Fruit fly (Drosophila melanogaster) whole organism, embryonic: ENCODE data around the gene amos.

Experiments used
- Atf3 ChIP-seq: fragments of 200-800 bp; sonication (Bioruptor generic); optimal IDR thresholded peaks from 3 replicates; lab custom pipeline; 2016; ENCODE audit warnings: missing biosample characterization, missing genetic modification characterization
- B-H2 ChIP-seq: fragments of 200-800 bp; sonication (Bioruptor generic); optimal IDR thresholded peaks from 2 replicates; lab custom pipeline; 2018; ENCODE audit warnings: missing biosample characterization, mild to moderate bottlenecking, missing genetic modification characterization
- C15 ChIP-seq: fragments of 200-800 bp; sonication (Bioruptor generic); IDR thresholded peaks from 3 replicates; pipeline ENCODE4 v1.3.6; 2022; ENCODE audit warnings: missing biosample characterization, missing genetic modification characterization
- CG10431 ChIP-seq: fragments of 200-800 bp; sonication (Bioruptor generic); optimal IDR thresholded peaks from 3 replicates; lab custom pipeline; 2018; ENCODE audit warnings: missing biosample characterization, mild to moderate bottlenecking, missing genetic modification characterization
- CG11696 ChIP-seq: fragments of 200-800 bp; sonication (Bioruptor generic); IDR thresholded peaks from 2 replicates; pipeline ENCODE4 v1.3.6; 2022; ENCODE audit warnings: missing biosample characterization, missing genetic modification characterization
- CG12236 ChIP-seq: fragments of 200-800 bp; sonication (Bioruptor generic); optimal IDR thresholded peaks from 2 replicates; lab custom pipeline; 2016; ENCODE audit warnings: missing biosample characterization, missing genetic modification characterization
- CG12769 ChIP-seq: fragments of 200-800 bp; sonication (Bioruptor generic); optimal IDR thresholded peaks from 2 replicates; lab custom pipeline; 2019; ENCODE audit warnings: missing biosample characterization, mild to moderate bottlenecking, missing genetic modification characterization, moderate library complexity
- CG13123 ChIP-seq: fragments of 200-800 bp; sonication (Bioruptor generic); optimal IDR thresholded peaks from 2 replicates; lab custom pipeline; 2016; ENCODE audit warnings: missing biosample characterization, missing genetic modification characterization
- CG17186 ChIP-seq: fragments of 200-800 bp; sonication (Bioruptor generic); optimal IDR thresholded peaks from 3 replicates; lab custom pipeline; 2017; ENCODE audit warnings: missing biosample characterization, missing genetic modification reagents, missing genetic modification characterization
- CG17612 ChIP-seq: fragments of 200-800 bp; sonication (Bioruptor generic); IDR thresholded peaks from 2 replicates; pipeline ENCODE4 v1.3.6; 2022; ENCODE audit warnings: missing biosample characterization, missing genetic modification characterization
- CG17829 ChIP-seq: fragments of 200-800 bp; optimal IDR thresholded peaks from 2 replicates; lab custom pipeline; 2019; ENCODE audit warnings: missing biosample characterization, mild to moderate bottlenecking, missing genetic modification characterization, moderate library complexity
- CG2199 ChIP-seq: fragments of 200-800 bp; sonication (Bioruptor generic); IDR thresholded peaks from 3 replicates; pipeline ENCODE4 v1.3.6; 2022; ENCODE audit warnings: missing biosample characterization, missing genetic modification characterization
- CG4707 ChIP-seq: fragments of 200-800 bp; sonication (Bioruptor generic); optimal IDR thresholded peaks from 2 replicates; lab custom pipeline; 2018; ENCODE audit warnings: missing biosample characterization, mild to moderate bottlenecking, missing genetic modification characterization, moderate library complexity
- CG5180 ChIP-seq: fragments of 200-800 bp; sonication (Bioruptor generic); optimal IDR thresholded peaks from 3 replicates; lab custom pipeline; 2017; ENCODE audit warnings: missing biosample characterization, missing genetic modification characterization, mild to moderate bottlenecking, moderate library complexity, missing genetic modification reagents
- CG5953 ChIP-seq: fragments of 200-800 bp; sonication (Bioruptor generic); IDR thresholded peaks from 2 replicates; pipeline ENCODE4 v1.3.6; 2022; ENCODE audit warnings: missing biosample characterization, missing genetic modification characterization
- CG6683 ChIP-seq: fragments of 200-800 bp; sonication (Bioruptor generic); optimal IDR thresholded peaks from 2 replicates; lab custom pipeline; 2017; ENCODE audit warnings: missing biosample characterization, mild to moderate bottlenecking, missing genetic modification characterization, missing genetic modification reagents
- CG7372 ChIP-seq: fragments of 200-800 bp; sonication (Bioruptor generic); IDR thresholded peaks from 2 replicates; pipeline ENCODE4 v1.3.6; 2022; ENCODE audit warnings: missing biosample characterization, missing genetic modification characterization
- CG8944 ChIP-seq: fragments of 200-800 bp; sonication (Bioruptor generic); optimal IDR thresholded peaks from 3 replicates; lab custom pipeline; 2016; ENCODE audit warnings: missing biosample characterization, missing genetic modification characterization
- CG9797 ChIP-seq: fragments of 200-800 bp; sonication (Bioruptor generic); optimal IDR thresholded peaks from 3 replicates; lab custom pipeline; 2018; ENCODE audit warnings: missing biosample characterization, mild to moderate bottlenecking, missing genetic modification characterization
- CG9876 ChIP-seq: fragments of 200-800 bp; sonication (Bioruptor generic); optimal IDR thresholded peaks from 2 replicates; lab custom pipeline; 2016; ENCODE audit warnings: missing biosample characterization, missing genetic modification characterization
- CoRest ChIP-seq: fragments of 200-800 bp; sonication (Bioruptor generic); optimal IDR thresholded peaks from 3 replicates; lab custom pipeline; 2018; ENCODE audit warnings: missing biosample characterization, mild to moderate bottlenecking, missing genetic modification characterization, moderate library complexity
- Dad ChIP-seq: fragments of 200-800 bp; sonication (Bioruptor generic); optimal IDR thresholded peaks from 3 replicates; lab custom pipeline; 2016; ENCODE audit warnings: missing biosample characterization, missing genetic modification characterization
- Dip2 ChIP-seq: fragments of 200-800 bp; sonication (Bioruptor generic); IDR thresholded peaks from 2 replicates; pipeline ENCODE4 v1.3.6; 2022; ENCODE audit warnings: missing biosample characterization, missing genetic modification characterization
- Dll ChIP-seq: fragments of 200-800 bp; sonication (Bioruptor generic); IDR thresholded peaks from 4 replicates; pipeline ENCODE4 v1.3.6; 2022; ENCODE audit warnings: missing biosample characterization, missing genetic modification characterization; ENCODE audit not compliant: partially characterized antibody
- Ets65A ChIP-seq: fragments of 200-800 bp; sonication (Bioruptor generic); peaks from one replicate; lab custom pipeline; 2016; ENCODE audit warnings: missing biosample characterization, missing genetic modification characterization
- HLH54F ChIP-seq: fragments of 200-800 bp; sonication (Bioruptor generic); optimal IDR thresholded peaks from 3 replicates; lab custom pipeline; 2016; ENCODE audit warnings: missing biosample characterization, missing genetic modification characterization
- HmgD ChIP-seq: fragments of 200-800 bp; sonication (Bioruptor generic); optimal IDR thresholded peaks from 3 replicates; lab custom pipeline; 2016; ENCODE audit warnings: missing biosample characterization, missing genetic modification characterization
- Hr3 ChIP-seq: fragments of 200-800 bp; sonication (Bioruptor generic); optimal IDR thresholded peaks from 3 replicates; lab custom pipeline; 2016; ENCODE audit warnings: missing biosample characterization, missing genetic modification characterization
- Hr78 ChIP-seq, 2 experiments: fragments of 200-800 bp in 1 of 2; fragments of >200 bp in 1 of 2; sonication (Bioruptor generic) in 1 of 2; optimal IDR thresholded peaks; 2 replicates each; lab custom pipeline; 2017 to 2019; ENCODE audit warnings: missing biosample characterization in 2 of 2, missing genetic modification characterization in 2 of 2, mild to moderate bottlenecking in 1 of 2, moderate library complexity in 1 of 2
- Jarid2 ChIP-seq: fragments of 200-800 bp; sonication (Bioruptor generic); optimal IDR thresholded peaks from 3 replicates; lab custom pipeline; 2017; ENCODE audit warnings: mild to moderate bottlenecking, missing biosample characterization, missing genetic modification reagents, missing genetic modification characterization
- Lpt ChIP-seq: fragments of >200 bp; optimal IDR thresholded peaks from 2 replicates; lab custom pipeline; 2018; ENCODE audit warnings: missing biosample characterization, missing genetic modification characterization
- MTF-1 ChIP-seq: fragments of 200-800 bp; sonication (Bioruptor generic); optimal IDR thresholded peaks from 2 replicates; lab custom pipeline; 2018; ENCODE audit warnings: missing biosample characterization, mild to moderate bottlenecking, missing genetic modification characterization, borderline replicate concordance
- Mes4 ChIP-seq: fragments of 200-800 bp; sonication (Bioruptor generic); optimal IDR thresholded peaks from 2 replicates; lab custom pipeline; 2016; ENCODE audit warnings: missing biosample characterization, missing genetic modification characterization
- NFAT ChIP-seq: fragments of 200-800 bp; sonication (Bioruptor generic); IDR thresholded peaks from 2 replicates; pipeline ENCODE4 v1.3.6; 2022; ENCODE audit warnings: missing biosample characterization, missing genetic modification characterization
- Ptx1 ChIP-seq: fragments of 200-800 bp; sonication (Bioruptor generic); IDR thresholded peaks from 2 replicates; pipeline ENCODE4 v1.3.6; 2022; ENCODE audit warnings: missing biosample characterization, missing genetic modification characterization
- Trl ChIP-seq, 3 experiments: fragments of >200 bp in 2 of 3; fragments of 200-800 bp in 1 of 3; sonication (Bioruptor generic) in 1 of 3; optimal IDR thresholded peaks; 2 replicates in 1 of 3; 3 replicates in 2 of 3; lab custom pipeline; 2016 to 2017; ENCODE audit warnings: missing biosample characterization in 1 of 3, missing genetic modification characterization in 1 of 3
- bbx ChIP-seq: fragments of 200-800 bp; sonication (Bioruptor generic); IDR thresholded peaks from 2 replicates; pipeline ENCODE4 v1.3.6; 2022; ENCODE audit warnings: missing biosample characterization, missing genetic modification characterization; ENCODE audit not compliant: partially characterized antibody
- cas ChIP-seq: fragments of 200-800 bp; sonication (Bioruptor generic); IDR thresholded peaks from 2 replicates; pipeline ENCODE4 v1.3.6; 2022; ENCODE audit warnings: missing biosample characterization, missing genetic modification characterization
- chm ChIP-seq: fragments of 200-800 bp; sonication (Bioruptor generic); IDR thresholded peaks from 2 replicates; pipeline ENCODE4 v1.3.6; 2022; ENCODE audit warnings: missing biosample characterization, missing genetic modification characterization
- chn ChIP-seq: fragments of 200-800 bp; sonication (Bioruptor generic); optimal IDR thresholded peaks from 2 replicates; lab custom pipeline; 2016; ENCODE audit warnings: missing biosample characterization, missing genetic modification characterization
- danr ChIP-seq: fragments of 200-800 bp; sonication (Bioruptor generic); IDR thresholded peaks from 2 replicates; pipeline ENCODE4 v1.3.6; 2022; ENCODE audit warnings: missing biosample characterization, missing genetic modification characterization
- dm ChIP-seq: fragments of 200-800 bp; sonication (Bioruptor generic); optimal IDR thresholded peaks from 3 replicates; lab custom pipeline; 2016; ENCODE audit warnings: missing biosample characterization, missing genetic modification characterization
- ind ChIP-seq: fragments of 200-800 bp; sonication (Bioruptor generic); optimal IDR thresholded peaks from 3 replicates; lab custom pipeline; 2016; ENCODE audit warnings: missing biosample characterization, missing genetic modification characterization
- jumu ChIP-seq: fragments of 200-800 bp; sonication (Bioruptor generic); optimal IDR thresholded peaks from 3 replicates; lab custom pipeline; 2016; ENCODE audit warnings: missing biosample characterization, missing genetic modification characterization
- lola ChIP-seq, 3 experiments: fragments of >200 bp in 2 of 3; fragments of 200-800 bp in 1 of 3; sonication (Bioruptor generic) in 1 of 3; optimal IDR thresholded peaks; 2 replicates each; lab custom pipeline; 2017 to 2019; ENCODE audit warnings: missing biosample characterization in 3 of 3, missing genetic modification characterization in 3 of 3, mild to moderate bottlenecking in 1 of 3, moderate library complexity in 1 of 3
- nerfin-2 ChIP-seq: fragments of 200-800 bp; sonication (Bioruptor generic); IDR thresholded peaks from 2 replicates; pipeline ENCODE4 v1.3.6; 2022; ENCODE audit warnings: missing biosample characterization, missing genetic modification characterization; ENCODE audit not compliant: partially characterized antibody
- run ChIP-seq: fragments of 200-800 bp; sonication (Bioruptor generic); optimal IDR thresholded peaks from 3 replicates; lab custom pipeline; 2018; ENCODE audit warnings: missing biosample characterization, mild to moderate bottlenecking, missing genetic modification characterization
- slp2 ChIP-seq: fragments of 200-800 bp; sonication (Bioruptor generic); optimal IDR thresholded peaks from 2 replicates; lab custom pipeline; 2016; ENCODE audit warnings: missing biosample characterization, missing genetic modification characterization
- sob ChIP-seq: fragments of 200-800 bp; sonication (Bioruptor generic); IDR thresholded peaks from 2 replicates; pipeline ENCODE4 v1.3.6; 2022; ENCODE audit warnings: missing biosample characterization, missing genetic modification characterization

The amos gene

dm6 chr2L:18590100-18590941, 6.4 kb downstream of the amos start, which contains the start of the genes Pde11 and CG15160 (continued):
- peak; percentile 50; the same call in 1 of the 2 replicates for TF ChIP-seq NFAT (GFP tag; lab: Robert Waterston, UW)
- TF ChIP-seq CG17612 (GFP tag; lab: Robert Waterston, UW) = no peak
- no peak for TF ChIP-seq chm (GFP tag; lab: Robert Waterston, UW)
- no peak for TF ChIP-seq CG7372
- peak; percentile 50 for TF ChIP-seq CG9797
- peak; percentile 99 for TF ChIP-seq nerfin-2 (GFP tag; lab: Robert Waterston, UW)
- TF ChIP-seq Dll = peak; percentile 96
- TF ChIP-seq CG9876 = peak; percentile 11
- TF ChIP-seq Atf3 (GFP tag; lab: Kevin White, UChicago) = no peak
- TF ChIP-seq MTF-1 = peak; percentile 2
- no peak for TF ChIP-seq CoRest (tag; lab: Kevin White, UChicago)
- TF ChIP-seq slp2 (GFP tag; lab: Kevin White, UChicago) = no peak
- TF ChIP-seq cas (GFP tag; lab: Robert Waterston, UW) = no peak
- peak in 1 of 3 experiments; percentile 33 for TF ChIP-seq lola (GFP tag; optimal IDR thresholded peaks at IDR 0.05; lab: Kevin White, UChicago)
- peak; percentile 56 for TF ChIP-seq dm (GFP tag; lab: Kevin White, UChicago)
- TF ChIP-seq sob (GFP tag; lab: Robert Waterston, UW) = peak; percentile 66; the same call in 1 of the 2 replicates
- peak; percentile 38 for TF ChIP-seq Jarid2
- no peak for TF ChIP-seq CG8944 (GFP tag; lab: Kevin White, UChicago)
- TF ChIP-seq HLH54F (GFP tag; lab: Kevin White, UChicago) = peak; percentile 47
- no peak for TF ChIP-seq B-H2 (GFP tag; lab: Kevin White, UChicago)
- TF ChIP-seq Hr3 = peak; percentile 24
- TF ChIP-seq CG12769 (tag; lab: Kevin White, UChicago) = no peak
- no peak for TF ChIP-seq Lpt (GFP tag; lab: Kevin White, UChicago)
- no peak for TF ChIP-seq run
- peak; percentile 40 for TF ChIP-seq Dad (GFP tag; lab: Kevin White, UChicago)
- no peak for TF ChIP-seq danr (GFP tag; lab: Robert Waterston, UW)
- peak; percentile 79 for TF ChIP-seq Ets65A
- TF ChIP-seq CG17186 = peak; percentile 77
- TF ChIP-seq CG10431 = no peak
- peak; percentile 100 for TF ChIP-seq bbx (GFP tag; lab: Robert Waterston, UW)
- no peak for TF ChIP-seq CG5953 (GFP tag; lab: Robert Waterston, UW)
- no peak for TF ChIP-seq CG4707
- TF ChIP-seq chn = peak; percentile 51
- no peak for TF ChIP-seq jumu (GFP tag; lab: Kevin White, UChicago)
- TF ChIP-seq CG6683 = no peak
- TF ChIP-seq Ptx1 (GFP tag; lab: Robert Waterston, UW) = peak; percentile 40
- no peak for TF ChIP-seq CG12236 (GFP tag; lab: Kevin White, UChicago)
- TF ChIP-seq CG5180 (GFP tag; lab: Kevin White, UChicago) = peak; percentile 91
- no peak for TF ChIP-seq Hr78 (GFP tag; optimal IDR thresholded peaks at IDR 0.05; lab: Kevin White, UChicago)
- 0 out of 3 replicates have a peak, but pooled peaks have one; percentile 7 for TF ChIP-seq C15
- peak; percentile 54 for TF ChIP-seq CG17829 (tag; lab: Kevin White, UChicago)
- no peak for TF ChIP-seq Dip2 (GFP tag; lab: Robert Waterston, UW)
- TF ChIP-seq CG13123 (GFP tag; lab: Kevin White, UChicago) = peak; percentile 27
- no peak for TF ChIP-seq Trl (optimal IDR thresholded peaks at IDR 0.05; lab: Kevin White, UChicago)
- no peak for TF ChIP-seq Trl (GFP tag; optimal IDR thresholded peaks at IDR 0.05; lab: Kevin White, UChicago)
- TF ChIP-seq HmgD = no peak
- peak; percentile 66; the same call in 1 of the 3 replicates for TF ChIP-seq CG2199 (GFP tag; lab: Robert Waterston, UW)
- TF ChIP-seq ind (GFP tag; lab: Kevin White, UChicago) = peak; percentile 21
- TF ChIP-seq Mes4 (GFP tag; lab: Kevin White, UChicago) = no peak
- no peak for TF ChIP-seq CG11696 (GFP tag; lab: Robert Waterston, UW)
